Worm (Caenorhabditis elegans) whole organism, young adult: ENCODE results near the gene nspc-20.
A peak's percentile ranks its signal among the peaks of the same experiment; 100 is the strongest.

ENCODE experiments used
- B0035.1 ChIP-seq: sonication (generic microtip); optimal IDR thresholded peaks from 2 replicates; lab custom pipeline; 2016; ENCODE audit warnings: missing genetic modification characterization, mild to moderate bottlenecking, missing compliant biosample characterization, missing genotype, missing genetic modification reagents
- B0261.1 ChIP-seq: sonication (generic microtip); optimal IDR thresholded peaks from 2 replicates; lab custom pipeline; 2016; ENCODE audit warnings: mild to moderate bottlenecking, missing genetic modification characterization, moderate library complexity, missing compliant biosample characterization
- B0336.3 ChIP-seq: fragments of 200-800 bp; sonication (Bioruptor generic); IDR thresholded peaks from 2 replicates; pipeline ENCODE4 v1.3.6; 2022; ENCODE audit warnings: missing genetic modification characterization, missing compliant biosample characterization
- C06A6.2 ChIP-seq: fragments of 200-800 bp; sonication (Bioruptor generic); conservative IDR thresholded peaks from 2 replicates; pipeline ENCODE4 v1.3.6; 2022; ENCODE audit warnings: missing genetic modification characterization, missing compliant biosample characterization
- F10E7.11 ChIP-seq: sonication (generic microtip); optimal IDR thresholded peaks from 2 replicates; lab custom pipeline; 2017; ENCODE audit warnings: mild to moderate bottlenecking, missing genetic modification characterization, moderate library complexity, missing compliant biosample characterization
- F49E8.2 ChIP-seq: sonication (generic microtip); optimal IDR thresholded peaks from 3 replicates; lab custom pipeline; 2017; ENCODE audit warnings: missing genetic modification characterization, mild to moderate bottlenecking, missing compliant biosample characterization, antibody characterized with exemption, moderate library complexity; ENCODE audit not compliant: insufficient read depth
- F52B5.7 ChIP-seq: sonication (generic microtip); optimal IDR thresholded peaks from 2 replicates; lab custom pipeline; 2016; ENCODE audit warnings: mild to moderate bottlenecking, missing genetic modification characterization, missing compliant biosample characterization
- K11D2.4 ChIP-seq: fragments of 200-800 bp; sonication (Bioruptor generic); IDR thresholded peaks from 2 replicates; pipeline ENCODE4 v1.3.6; 2022; ENCODE audit warnings: missing genetic modification reagents, missing genetic modification characterization, missing compliant biosample characterization
- T07F8.4 ChIP-seq: sonication (generic microtip); optimal IDR thresholded peaks from 2 replicates; lab custom pipeline; 2016; ENCODE audit warnings: mild to moderate bottlenecking, missing genetic modification characterization, moderate library complexity, missing compliant biosample characterization
- Y56A3A.18 ChIP-seq: fragments of 200-800 bp; sonication (Bioruptor generic); IDR thresholded peaks from 2 replicates; pipeline ENCODE4 v1.3.6; 2022; ENCODE audit warnings: missing genetic modification reagents, missing genetic modification characterization, missing compliant biosample characterization
- Y95B8A.8 ChIP-seq: fragments of 200-800 bp; sonication (Bioruptor generic); IDR thresholded peaks from 2 replicates; pipeline ENCODE4 v1.3.6; 2022; ENCODE audit warnings: missing genetic modification reagents, missing genetic modification characterization, missing compliant biosample characterization
- aptf-3 ChIP-seq: fragments of 200-800 bp; sonication (Bioruptor generic); IDR thresholded peaks from 2 replicates; pipeline ENCODE4 v1.3.6; 2022; ENCODE audit warnings: missing genetic modification characterization, missing compliant biosample characterization
- atf-7 ChIP-seq: sonication (generic microtip); optimal IDR thresholded peaks from 2 replicates; lab custom pipeline; 2017; ENCODE audit warnings: mild to moderate bottlenecking, missing genetic modification characterization, missing compliant biosample characterization
- cebp-1 ChIP-seq, 2 experiments: fragments of 200-800 bp in 1 of 2; sonication (Bioruptor generic) in 1 of 2; sonication (generic microtip) in 1 of 2; IDR thresholded peaks in 1 of 2; optimal IDR thresholded peaks in 1 of 2; 2 replicates each; pipeline versions ENCODE4 v1.3.6 to Lab custom; 2017 to 2022; ENCODE audit warnings: missing compliant biosample characterization in 2 of 2, missing genetic modification characterization in 2 of 2, mild to moderate bottlenecking in 1 of 2, missing genetic modification reagents in 1 of 2, moderate library complexity in 1 of 2
- ceh-40 ChIP-seq: fragments of 200-800 bp; sonication (Bioruptor generic); IDR thresholded peaks from 2 replicates; pipeline ENCODE4 v1.3.6; 2022; ENCODE audit warnings: missing genetic modification characterization, missing compliant biosample characterization
- dox-1 ChIP-seq: fragments of 200-800 bp; sonication (Bioruptor generic); IDR thresholded peaks from 2 replicates; pipeline ENCODE4 v1.3.6; 2022; ENCODE audit warnings: missing genetic modification reagents, missing genetic modification characterization, missing compliant biosample characterization
- egl-18 ChIP-seq: fragments of 200-800 bp; sonication (Bioruptor generic); IDR thresholded peaks from 2 replicates; pipeline ENCODE4 v1.3.6; 2022; ENCODE audit warnings: missing genetic modification reagents, missing genetic modification characterization, missing compliant biosample characterization
- egl-44 ChIP-seq: fragments of 200-800 bp; sonication (Bioruptor generic); IDR thresholded peaks from 2 replicates; pipeline ENCODE4 v1.3.6; 2022; ENCODE audit warnings: missing genetic modification reagents, missing genetic modification characterization, missing compliant biosample characterization
- egrh-3 ChIP-seq: fragments of 200-800 bp; sonication (Bioruptor generic); IDR thresholded peaks from 2 replicates; pipeline ENCODE4 v1.3.6; 2022; ENCODE audit warnings: missing genetic modification reagents, missing genetic modification characterization, missing compliant biosample characterization
- ets-4 ChIP-seq: fragments of 200-800 bp; sonication (Bioruptor generic); optimal IDR thresholded peaks from 2 replicates; lab custom pipeline; 2018; ENCODE audit warnings: mild to moderate bottlenecking, missing genetic modification characterization, missing compliant biosample characterization
- hlh-12 ChIP-seq: sonication (generic microtip); optimal IDR thresholded peaks from 2 replicates; lab custom pipeline; 2016; ENCODE audit warnings: missing genetic modification characterization, missing compliant biosample characterization
- hmg-1.2 ChIP-seq: fragments of 200-800 bp; sonication (Bioruptor generic); IDR thresholded peaks from 2 replicates; pipeline ENCODE4 v1.3.6; 2022; ENCODE audit warnings: missing genetic modification reagents, missing genetic modification characterization, missing compliant biosample characterization
- hrde-1 ChIP-seq: sonication (generic microtip); optimal IDR thresholded peaks from 2 replicates; lab custom pipeline; 2016; ENCODE audit warnings: missing genetic modification characterization, mild to moderate bottlenecking, missing compliant biosample characterization, moderate library complexity, missing genotype, missing genetic modification reagents, borderline replicate concordance
- lir-1 ChIP-seq: fragments of 200-800 bp; sonication (Bioruptor generic); conservative IDR thresholded peaks from 2 replicates; pipeline ENCODE4 v1.3.6; 2022; ENCODE audit warnings: missing genetic modification reagents, missing genetic modification characterization, missing compliant biosample characterization
- lsy-27 ChIP-seq: sonication (generic microtip); optimal IDR thresholded peaks from 2 replicates; lab custom pipeline; 2017; ENCODE audit warnings: missing genetic modification characterization, mild to moderate bottlenecking, missing compliant biosample characterization, antibody characterized with exemption, missing genotype, borderline replicate concordance; ENCODE audit not compliant: insufficient read depth
- mes-4 ChIP-seq: sonication (generic microtip); optimal IDR thresholded peaks from 2 replicates; lab custom pipeline; 2016; ENCODE audit warnings: missing genotype, missing genetic modification characterization, missing compliant biosample characterization
- mxl-1 ChIP-seq: sonication (generic microtip); optimal IDR thresholded peaks from 2 replicates; lab custom pipeline; 2016; ENCODE audit warnings: missing genetic modification characterization, missing compliant biosample characterization
- nfyb-1 ChIP-seq: fragments of 200-800 bp; sonication (Bioruptor generic); IDR thresholded peaks from 2 replicates; pipeline ENCODE4 v1.3.6; 2022; ENCODE audit warnings: missing genetic modification reagents, missing genetic modification characterization, missing compliant biosample characterization
- nhr-80 ChIP-seq: sonication (generic microtip); optimal IDR thresholded peaks from 2 replicates; lab custom pipeline; 2016; ENCODE audit warnings: missing genetic modification characterization, missing compliant biosample characterization
- nhr-90 ChIP-seq: sonication (generic microtip); optimal IDR thresholded peaks from 2 replicates; lab custom pipeline; 2016; ENCODE audit warnings: missing genotype, mild to moderate bottlenecking, missing genetic modification characterization, missing compliant biosample characterization
- pha-4 ChIP-seq: fragments of 150-350 bp; sonication (generic microtip); optimal IDR thresholded peaks from 2 replicates; lab custom pipeline; 2014; ENCODE audit warnings: missing biosample characterization, missing genetic modification reagents, missing genetic modification characterization
- snpc-1.3 ChIP-seq: sonication (generic microtip); optimal IDR thresholded peaks from 2 replicates; lab custom pipeline; 2017; ENCODE audit warnings: missing genetic modification characterization, mild to moderate bottlenecking, missing compliant biosample characterization, antibody characterized with exemption, moderate library complexity, missing genotype, missing genetic modification reagents; ENCODE audit not compliant: insufficient read depth
- snpc-3.4 ChIP-seq: sonication (generic microtip); optimal IDR thresholded peaks from 2 replicates; lab custom pipeline; 2017; ENCODE audit warnings: missing genetic modification characterization, mild to moderate bottlenecking, missing compliant biosample characterization, antibody characterized with exemption, moderate library complexity, missing genotype, missing genetic modification reagents
- snpc-4 ChIP-seq, 5 experiments: fragments of 150-350 bp in 1 of 5; sonication (generic microtip) in 4 of 5; optimal IDR thresholded peaks; 2 replicates each; lab custom pipeline; 2014 to 2018; ENCODE audit warnings: missing genetic modification characterization in 5 of 5, missing biosample characterization in 3 of 5, antibody characterized with exemption in 2 of 5, mild to moderate bottlenecking in 2 of 5, missing compliant biosample characterization in 2 of 5, missing genotype in 2 of 5, moderate library complexity in 2 of 5, missing genetic modification reagents in 1 of 5
- sptf-2 ChIP-seq: fragments of 200-800 bp; sonication (Bioruptor generic); optimal IDR thresholded peaks from 2 replicates; lab custom pipeline; 2018; ENCODE audit warnings: mild to moderate bottlenecking, missing genetic modification characterization, missing compliant biosample characterization
- tbp1 ChIP-seq: fragments of 200-800 bp; sonication (Bioruptor generic); optimal IDR thresholded peaks from 2 replicates; lab custom pipeline; 2018; ENCODE audit warnings: mild to moderate bottlenecking, missing genetic modification characterization, missing compliant biosample characterization
- tlf-1 ChIP-seq: fragments of 200-800 bp; sonication (Bioruptor generic); optimal IDR thresholded peaks from 2 replicates; lab custom pipeline; 2018; ENCODE audit warnings: mild to moderate bottlenecking, missing genetic modification characterization, missing compliant biosample characterization
- unc-62 ChIP-seq: fragments of 150-350 bp; optimal IDR thresholded peaks from 2 replicates; lab custom pipeline; 2014; ENCODE audit warnings: missing biosample characterization, missing genetic modification reagents, missing genetic modification characterization
- ztf-18 ChIP-seq: sonication (generic microtip); optimal IDR thresholded peaks from 2 replicates; lab custom pipeline; 2016; ENCODE audit warnings: missing genotype, mild to moderate bottlenecking, missing genetic modification characterization, missing compliant biosample characterization
- ztf-22 ChIP-seq: fragments of 200-800 bp; sonication (Bioruptor generic); optimal IDR thresholded peaks from 2 replicates; lab custom pipeline; 2018; ENCODE audit warnings: mild to moderate bottlenecking, missing genetic modification characterization, moderate library complexity, missing compliant biosample characterization
- ztf-25 ChIP-seq: fragments of 200-800 bp; sonication (Bioruptor generic); IDR thresholded peaks from 2 replicates; pipeline ENCODE4 v1.3.6; 2022; ENCODE audit warnings: missing genetic modification reagents, missing genetic modification characterization, missing compliant biosample characterization
- ztf-26 ChIP-seq: sonication (generic microtip); optimal IDR thresholded peaks from 2 replicates; lab custom pipeline; 2017; ENCODE audit warnings: missing genetic modification characterization, missing compliant biosample characterization
- ztf-6 ChIP-seq: fragments of 200-800 bp; sonication (Bioruptor generic); IDR thresholded peaks from 2 replicates; pipeline ENCODE4 v1.3.6; 2022; ENCODE audit warnings: missing genetic modification reagents, missing genetic modification characterization, missing compliant biosample characterization

The nspc-20 gene

ce11 chrX:14502116-14502587 is 27.9 kb downstream of the nspc-20 start (continued):
- TF ChIP-seq B0336.3 (GFP tag; lab: Robert Waterston, UW), result peak; percentile 76; the same call in 1 of the 2 replicates
- TF ChIP-seq ztf-25 (GFP tag; lab: Robert Waterston, UW), result no peak
- TF ChIP-seq hmg-1.2 (GFP tag; lab: Robert Waterston, UW), result no peak
- peak; percentile 61; the same call in 1 of the 2 replicates for TF ChIP-seq Y95B8A.8 (GFP tag; lab: Robert Waterston, UW)
- 0 out of 2 replicates have a peak, but pooled peaks have one; percentile 28 for TF ChIP-seq nfyb-1 (GFP tag; lab: Robert Waterston, UW)
- TF ChIP-seq K11D2.4 (GFP tag; lab: Robert Waterston, UW), result peak; percentile 83
- no peak for TF ChIP-seq sptf-2 (GFP tag; lab: Kevin White, UChicago)
- TF ChIP-seq dox-1, result 0 out of 2 replicates have a peak, but pooled peaks have one; percentile 35
- TF ChIP-seq ztf-22 (GFP tag; lab: Kevin White, UChicago), result peak; percentile 91
- TF ChIP-seq atf-7 (tag; lab: Kevin White, UChicago), result peak; percentile 58
- TF ChIP-seq T07F8.4 (tag; lab: Kevin White, UChicago), result no peak
- TF ChIP-seq egl-44 (GFP tag; lab: Robert Waterston, UW), result 0 out of 2 replicates have a peak, but pooled peaks have one; percentile 43
- peak; percentile 77 for TF ChIP-seq tlf-1
- TF ChIP-seq, all 124 proteins: peak for 33

- TF ChIP-seq F49E8.2 (tag; lab: Kevin White, UChicago) (no peak), snpc-4 (GFP tag; optimal IDR thresholded peaks at IDR 0.05; lab: Kevin White, UChicago) (no peak), snpc-4 (tag; optimal IDR thresholded peaks at IDR 0.05; lab: Kevin White, UChicago) (peak in 3 of 4 experiments; percentile 0 to 42 (median 28)), Y95B8A.8 (GFP tag; lab: Robert Waterston, UW) (no peak), unc-62 (GFP tag; lab: Kevin White, UChicago) (no peak), egl-18 (GFP tag; lab: Robert Waterston, UW) (no peak), tbp1 (GFP tag; lab: Kevin White, UChicago) (peak; percentile 46), nfyb-1 (GFP tag; lab: Robert Waterston, UW) (no peak), ztf-6 (no peak), mes-4 (tag; lab: Kevin White, UChicago) (no peak), nhr-80 (tag; lab: Kevin White, UChicago) (peak; percentile 97), atf-7 (tag; lab: Kevin White, UChicago) (peak; percentile 92), ets-4 (GFP tag; lab: Kevin White, UChicago) (no peak), B0035.1 (tag; lab: Kevin White, UChicago) (no peak), tlf-1 (peak; percentile 72), ztf-18 (tag; lab: Kevin White, UChicago) (no peak), nhr-90 (tag; lab: Kevin White, UChicago) (peak; percentile 40), ceh-40 (no peak), F10E7.11 (tag; lab: Kevin White, UChicago) (no peak), snpc-3.4 (tag; lab: Kevin White, UChicago) (no peak), B0336.3 (GFP tag; lab: Robert Waterston, UW) (peak; percentile 51; the same call in 1 of the 2 replicates), aptf-3 (GFP tag; lab: Robert Waterston, UW) (no peak), pha-4 (tag; lab: Kevin White, UChicago) (peak; percentile 43), egrh-3 (GFP tag; lab: Robert Waterston, UW) (no peak), B0261.1 (no peak), C06A6.2 (no peak), dox-1 (no peak), ztf-26 (tag; lab: Kevin White, UChicago) (no peak), Y56A3A.18 (GFP tag; lab: Robert Waterston, UW) (no peak), hmg-1.2 (GFP tag; lab: Robert Waterston, UW) (no peak), lir-1 (GFP tag; lab: Robert Waterston, UW) (no peak), cebp-1 (GFP tag; IDR thresholded peaks at IDR 0.05; lab: Robert Waterston, UW) (no peak), cebp-1 (tag; optimal IDR thresholded peaks at IDR 0.05; lab: Kevin White, UChicago) (peak; percentile 50), mxl-1 (tag; lab: Kevin White, UChicago) (no peak), hrde-1 (tag; lab: Kevin White, UChicago) (no peak), F52B5.7 (tag; lab: Kevin White, UChicago) (no peak), hlh-12 (tag; lab: Kevin White, UChicago) (no peak), snpc-1.3 (tag; lab: Kevin White, UChicago) (no peak), lsy-27 (tag; lab: Kevin White, UChicago) (no peak)
Observed at ce11 chrX:14500422-14501058, 29.5 kb downstream of the nspc-20 start.
